Worm (Caenorhabditis elegans) whole organism, L4 larva: ENCODE results near the gene C45H4.18.
A peak's percentile ranks its signal among the peaks of the same experiment; 100 is the strongest.

Experiments
- aly-2 ChIP-seq: sonication (generic microtip); optimal IDR thresholded peaks from 2 replicates; lab custom pipeline; 2018; ENCODE audit warnings: missing biosample characterization, missing genetic modification characterization
- ama-1 ChIP-seq: fragments of 150-350 bp; optimal IDR thresholded peaks from 2 replicates; lab custom pipeline; 2014; ENCODE audit warnings: inconsistent platforms, mixed read lengths
- ces-1 ChIP-seq: fragments of 150-350 bp; sonication (generic microtip); optimal IDR thresholded peaks from 4 replicates; lab custom pipeline; 2014; ENCODE audit warnings: missing biosample characterization, missing genetic modification reagents, missing genetic modification characterization
- dmd-9 ChIP-seq: fragments of 200-800 bp; sonication (Bioruptor generic); IDR thresholded peaks from 2 replicates; pipeline ENCODE4 v1.3.6; 2022; ENCODE audit warnings: missing genetic modification reagents, missing genetic modification characterization, missing compliant biosample characterization
- fkh-10 ChIP-seq: fragments of 150-350 bp; optimal IDR thresholded peaks from 2 replicates; lab custom pipeline; 2014; ENCODE audit warnings: missing biosample characterization, missing genetic modification reagents, missing genetic modification characterization
- lsy-2 ChIP-seq, 2 experiments: fragments of 150-350 bp in 1 of 2; sonication (generic microtip) in 1 of 2; optimal IDR thresholded peaks; 2 replicates each; lab custom pipeline; 2014 to 2017; ENCODE audit warnings: missing biosample characterization in 2 of 2, missing genetic modification characterization in 2 of 2
- madf-9 ChIP-seq: fragments of 200-800 bp; sonication (Bioruptor generic); conservative IDR thresholded peaks from 2 replicates; pipeline ENCODE4 v1.3.6; 2022; ENCODE audit warnings: missing genetic modification reagents, missing genetic modification characterization, missing compliant biosample characterization
- nhr-10 ChIP-seq: fragments of 150-350 bp; optimal IDR thresholded peaks from 2 replicates; lab custom pipeline; 2014; ENCODE audit warnings: missing biosample characterization, missing genetic modification characterization
- nhr-25 ChIP-seq: sonication (generic microtip); optimal IDR thresholded peaks from 2 replicates; lab custom pipeline; 2017; ENCODE audit warnings: missing genetic modification characterization, mild to moderate bottlenecking, missing compliant biosample characterization, antibody characterized with exemption, moderate library complexity, borderline replicate concordance; ENCODE audit not compliant: insufficient read depth
- nhr-6 ChIP-seq: fragments of 150-350 bp; optimal IDR thresholded peaks from 2 replicates; lab custom pipeline; 2014; ENCODE audit warnings: missing biosample characterization, missing genetic modification characterization
- spr-1 ChIP-seq: sonication (generic microtip); optimal IDR thresholded peaks from 2 replicates; lab custom pipeline; 2016; ENCODE audit warnings: mild to moderate bottlenecking, missing genetic modification characterization, missing compliant biosample characterization
- unc-62 ChIP-seq, 3 experiments: fragments of 150-350 bp in 1 of 3; sonication (generic microtip); optimal IDR thresholded peaks in 2 of 3; peaks in 1 of 3; 1 replicate in 1 of 3; 2 replicates in 2 of 3; lab custom pipeline; 2014 to 2017; ENCODE audit warnings: missing biosample characterization in 3 of 3, missing genetic modification characterization in 3 of 3, missing genetic modification reagents in 3 of 3, missing genotype in 1 of 3
- zag-1 ChIP-seq: fragments of 150-350 bp; optimal IDR thresholded peaks from 2 replicates; lab custom pipeline; 2014; ENCODE audit warnings: missing biosample characterization, missing genetic modification characterization

- TF ChIP-seq ces-1 (GFP tag; lab: Kevin White, UChicago) (no peak), spr-1 (tag; lab: Kevin White, UChicago) (no peak), ama-1 (lab: Kevin White, UChicago) (no peak), lsy-2 (tag; optimal IDR thresholded peaks at IDR 0.05; lab: Kevin White, UChicago) (no peak), zag-1 (tag; lab: Kevin White, UChicago) (no peak), nhr-6 (tag; lab: Kevin White, UChicago) (no peak), nhr-10 (tag; lab: Kevin White, UChicago) (no peak), madf-9 (GFP tag; lab: Robert Waterston, UW) (no peak), nhr-25 (no peak), fkh-10 (GFP tag; lab: Kevin White, UChicago) (no peak), unc-62 (GFP tag; optimal IDR thresholded peaks at IDR 0.05 in 1 of 2; lab: Kevin White, UChicago) (peak in 1 of 2 experiments; percentile 94), unc-62 (tag; optimal IDR thresholded peaks at IDR 0.05; lab: Kevin White, UChicago) (no peak), dmd-9 (GFP tag; lab: Robert Waterston, UW) (no peak), aly-2 (tag; lab: Kevin White, UChicago) (no peak)
Measured at ce11 chrV:2177307-2177764, 2.0 kb downstream of the C45H4.18 start, which contains the start of gene srbc-17.
